Fruit fly (Drosophila melanogaster) whole organism, embryonic: Measurements from ENCODE around the gene pkaap.

Experiments
- Ada2b ChIP-seq: fragments of 200-800 bp; sonication (Bioruptor generic); IDR thresholded peaks from 2 replicates; pipeline ENCODE4 v1.3.6; 2022; ENCODE audit warnings: missing biosample characterization, missing genetic modification characterization
- CG10209 ChIP-seq: fragments of 200-800 bp; sonication (Bioruptor generic); optimal IDR thresholded peaks from 3 replicates; lab custom pipeline; 2017; ENCODE audit warnings: missing biosample characterization, mild to moderate bottlenecking, missing genetic modification characterization, missing genetic modification reagents
- CG10431 ChIP-seq: fragments of 200-800 bp; sonication (Bioruptor generic); optimal IDR thresholded peaks from 3 replicates; lab custom pipeline; 2018; ENCODE audit warnings: missing biosample characterization, mild to moderate bottlenecking, missing genetic modification characterization
- CG10565 ChIP-seq: fragments of 200-800 bp; sonication (Bioruptor generic); optimal IDR thresholded peaks from 3 replicates; lab custom pipeline; 2016; ENCODE audit warnings: missing biosample characterization, mild to moderate bottlenecking, missing genetic modification characterization
- CG12299 ChIP-seq: fragments of 200-800 bp; sonication (Bioruptor generic); optimal IDR thresholded peaks from 2 replicates; lab custom pipeline; 2018; ENCODE audit warnings: missing biosample characterization, mild to moderate bottlenecking, missing genetic modification characterization
- CG14860 ChIP-seq: fragments of 200-800 bp; sonication (Bioruptor generic); IDR thresholded peaks from 3 replicates; pipeline ENCODE4 v1.3.6; 2022; ENCODE audit warnings: missing biosample characterization, missing genetic modification characterization; ENCODE audit not compliant: partially characterized antibody
- CG15011 ChIP-seq: fragments of 200-800 bp; sonication (Bioruptor generic); optimal IDR thresholded peaks from 3 replicates; lab custom pipeline; 2018; ENCODE audit warnings: missing biosample characterization, mild to moderate bottlenecking, missing genetic modification characterization
- CG18764 ChIP-seq: fragments of 200-800 bp; sonication (Bioruptor generic); optimal IDR thresholded peaks from 3 replicates; lab custom pipeline; 2016; ENCODE audit warnings: missing biosample characterization, missing genetic modification characterization
- CG2202 ChIP-seq: fragments of 200-800 bp; sonication (Bioruptor generic); optimal IDR thresholded peaks from 2 replicates; lab custom pipeline; 2018; ENCODE audit warnings: missing biosample characterization, mild to moderate bottlenecking, missing genetic modification characterization
- CG2712 ChIP-seq: fragments of 200-800 bp; optimal IDR thresholded peaks from 3 replicates; lab custom pipeline; 2019; ENCODE audit warnings: missing biosample characterization, mild to moderate bottlenecking, missing genetic modification characterization, moderate library complexity
- CG30431 ChIP-seq: fragments of 200-800 bp; sonication (Bioruptor generic); optimal IDR thresholded peaks from 2 replicates; lab custom pipeline; 2017; ENCODE audit warnings: missing biosample characterization, missing genetic modification characterization
- CG31224 ChIP-seq: fragments of 200-800 bp; sonication (Bioruptor generic); IDR thresholded peaks from 2 replicates; pipeline ENCODE4 v1.3.6; 2022; ENCODE audit warnings: missing biosample characterization, missing genetic modification characterization
- CG31365 ChIP-seq: fragments of 200-800 bp; sonication (Bioruptor generic); optimal IDR thresholded peaks from 2 replicates; lab custom pipeline; 2018; ENCODE audit warnings: missing biosample characterization, mild to moderate bottlenecking, missing genetic modification characterization
- CG3726 ChIP-seq: fragments of 200-800 bp; sonication (Bioruptor generic); IDR thresholded peaks from 3 replicates; pipeline ENCODE4, ENCODE4 v1.3.6; 2022; ENCODE audit warnings: missing biosample characterization, missing genetic modification characterization
- CG3838 ChIP-seq: fragments of 200-800 bp; sonication (Bioruptor generic); optimal IDR thresholded peaks from 3 replicates; lab custom pipeline; 2016; ENCODE audit warnings: missing biosample characterization, missing genetic modification characterization
- CG4404 ChIP-seq: fragments of 200-800 bp; sonication (Bioruptor generic); IDR thresholded peaks from 2 replicates; pipeline ENCODE4 v1.3.6; 2022; ENCODE audit warnings: missing biosample characterization, missing genetic modification characterization
- CG7839 ChIP-seq: fragments of 200-800 bp; sonication (Bioruptor generic); optimal IDR thresholded peaks from 3 replicates; lab custom pipeline; 2018; ENCODE audit warnings: missing biosample characterization, mild to moderate bottlenecking, missing genetic modification characterization, moderate library complexity
- CG7928 ChIP-seq: fragments of 200-800 bp; sonication (Bioruptor generic); optimal IDR thresholded peaks from 2 replicates; lab custom pipeline; 2017; ENCODE audit warnings: missing biosample characterization, mild to moderate bottlenecking, missing genetic modification characterization
- CG7963 ChIP-seq: fragments of 200-800 bp; sonication (Bioruptor generic); IDR thresholded peaks from 3 replicates; pipeline ENCODE4 v1.3.6; 2022; ENCODE audit warnings: missing biosample characterization, missing genetic modification characterization; ENCODE audit not compliant: partially characterized antibody
- CG8924 ChIP-seq: fragments of 200-800 bp; optimal IDR thresholded peaks from 3 replicates; lab custom pipeline; 2019; ENCODE audit warnings: missing biosample characterization, mild to moderate bottlenecking, missing genetic modification characterization, moderate library complexity
- CG9727 ChIP-seq: fragments of 200-800 bp; sonication (Bioruptor generic); optimal IDR thresholded peaks from 3 replicates; lab custom pipeline; 2017; ENCODE audit warnings: missing biosample characterization, mild to moderate bottlenecking, missing genetic modification characterization
- D ChIP-seq, 2 experiments: fragments of 200-800 bp in 1 of 2; fragments of >200 bp in 1 of 2; sonication (Bioruptor generic) in 1 of 2; optimal IDR thresholded peaks; 2 replicates in 1 of 2; 3 replicates in 1 of 2; lab custom pipeline; 2017; ENCODE audit warnings: mild to moderate bottlenecking in 1 of 2, missing biosample characterization in 1 of 2, missing genetic modification characterization in 1 of 2, missing genetic modification reagents in 1 of 2
- D19B ChIP-seq: fragments of 200-800 bp; sonication (Bioruptor generic); optimal IDR thresholded peaks from 2 replicates; lab custom pipeline; 2017; ENCODE audit warnings: missing biosample characterization, mild to moderate bottlenecking, missing genetic modification characterization
- Dip3 ChIP-seq: fragments of 200-800 bp; sonication (Bioruptor generic); optimal IDR thresholded peaks from 3 replicates; lab custom pipeline; 2016; ENCODE audit warnings: missing biosample characterization, missing genetic modification characterization
- HLH54F ChIP-seq: fragments of 200-800 bp; sonication (Bioruptor generic); optimal IDR thresholded peaks from 3 replicates; lab custom pipeline; 2016; ENCODE audit warnings: missing biosample characterization, missing genetic modification characterization
- HLHmδ ChIP-seq: fragments of 200-800 bp; sonication (Bioruptor generic); optimal IDR thresholded peaks from 2 replicates; lab custom pipeline; 2018; ENCODE audit warnings: missing biosample characterization, mild to moderate bottlenecking, missing genetic modification characterization, moderate library complexity
- Nf-YA ChIP-seq: fragments of 200-800 bp; sonication (Bioruptor generic); IDR thresholded peaks from 2 replicates; pipeline ENCODE4 v1.3.6; 2022; ENCODE audit warnings: missing biosample characterization, missing genetic modification characterization
- Sox102F ChIP-seq: fragments of 200-800 bp; sonication (Bioruptor generic); optimal IDR thresholded peaks from 2 replicates; lab custom pipeline; 2018; ENCODE audit warnings: missing biosample characterization, mild to moderate bottlenecking, missing genetic modification characterization, moderate library complexity
- Usf ChIP-seq: fragments of 200-800 bp; sonication (Bioruptor generic); optimal IDR thresholded peaks from 2 replicates; lab custom pipeline; 2017; ENCODE audit warnings: missing genotype, missing biosample characterization, missing genetic modification characterization
- ac ChIP-seq: fragments of 200-800 bp; sonication (Bioruptor generic); optimal IDR thresholded peaks from 3 replicates; lab custom pipeline; 2017; ENCODE audit warnings: missing biosample characterization, mild to moderate bottlenecking, missing genetic modification characterization
- ato ChIP-seq: fragments of 200-800 bp; sonication (Bioruptor generic); IDR thresholded peaks from 2 replicates; pipeline ENCODE4 v1.3.6; 2022; ENCODE audit warnings: missing biosample characterization, missing genetic modification characterization; ENCODE audit not compliant: partially characterized antibody
- bcd ChIP-seq: fragments of 200-800 bp; sonication (Bioruptor generic); optimal IDR thresholded peaks from 2 replicates; lab custom pipeline; 2017; ENCODE audit warnings: missing biosample characterization, mild to moderate bottlenecking, missing genetic modification characterization
- bigmax ChIP-seq: fragments of 200-800 bp; sonication (Bioruptor generic); optimal IDR thresholded peaks from 2 replicates; lab custom pipeline; 2018; ENCODE audit warnings: missing biosample characterization, mild to moderate bottlenecking, missing genetic modification characterization
- da ChIP-seq: fragments of 200-800 bp; sonication (Bioruptor generic); optimal IDR thresholded peaks from 2 replicates; lab custom pipeline; 2016; ENCODE audit warnings: missing biosample characterization, missing genetic modification characterization
- danr ChIP-seq: fragments of 200-800 bp; sonication (Bioruptor generic); IDR thresholded peaks from 2 replicates; pipeline ENCODE4 v1.3.6; 2022; ENCODE audit warnings: missing biosample characterization, missing genetic modification characterization
- dimm ChIP-seq: fragments of 200-800 bp; sonication (Bioruptor generic); IDR thresholded peaks from 2 replicates; pipeline ENCODE4 v1.3.6; 2022; ENCODE audit warnings: missing biosample characterization, missing genetic modification characterization
- hbn ChIP-seq: fragments of 200-800 bp; sonication (Bioruptor generic); IDR thresholded peaks from 2 replicates; pipeline ENCODE4 v1.3.6; 2022; ENCODE audit warnings: missing biosample characterization, missing genetic modification characterization; ENCODE audit not compliant: partially characterized antibody
- kay ChIP-seq: fragments of 200-800 bp; sonication (Bioruptor generic); optimal IDR thresholded peaks from 2 replicates; lab custom pipeline; 2016; ENCODE audit warnings: missing biosample characterization, missing genetic modification characterization
- org-1 ChIP-seq: fragments of 200-800 bp; sonication (Bioruptor generic); optimal IDR thresholded peaks from 2 replicates; lab custom pipeline; 2017; ENCODE audit warnings: missing biosample characterization, missing genetic modification characterization
- pb ChIP-seq: fragments of 200-800 bp; sonication (Bioruptor generic); optimal IDR thresholded peaks from 3 replicates; lab custom pipeline; 2016; ENCODE audit warnings: missing biosample characterization, missing genetic modification characterization
- psq ChIP-seq: fragments of 200-800 bp; sonication (Bioruptor generic); optimal IDR thresholded peaks from 2 replicates; lab custom pipeline; 2017; ENCODE audit warnings: missing biosample characterization, missing genetic modification characterization
- pzg ChIP-seq: fragments of 200-800 bp; sonication (Bioruptor generic); optimal IDR thresholded peaks from 3 replicates; lab custom pipeline; 2018; ENCODE audit warnings: missing biosample characterization, mild to moderate bottlenecking, missing genetic modification characterization, moderate library complexity
- sc ChIP-seq, 3 experiments: fragments of >200 bp in 2 of 3; fragments of 200-800 bp in 1 of 3; sonication (Bioruptor generic) in 1 of 3; optimal IDR thresholded peaks; 2 replicates in 2 of 3; 3 replicates in 1 of 3; lab custom pipeline; 2017; ENCODE audit warnings: mild to moderate bottlenecking in 1 of 3, missing biosample characterization in 1 of 3, missing genetic modification characterization in 1 of 3, missing genetic modification reagents in 1 of 3
- sens ChIP-seq: fragments of 200-800 bp; sonication (Bioruptor generic); peaks from one replicate; lab custom pipeline; 2016; ENCODE audit warnings: missing biosample characterization, missing genetic modification characterization
- sens-2 ChIP-seq: fragments of 200-800 bp; sonication (Bioruptor generic); IDR thresholded peaks from 2 replicates; pipeline ENCODE4 v1.3.6; 2022; ENCODE audit warnings: missing biosample characterization, missing genetic modification characterization
- sim ChIP-seq: fragments of 200-800 bp; sonication (Bioruptor generic); IDR thresholded peaks from 2 replicates; pipeline ENCODE4 v1.3.6; 2022; ENCODE audit warnings: missing biosample characterization, missing genetic modification characterization
- sug ChIP-seq: fragments of 200-800 bp; optimal IDR thresholded peaks from 2 replicates; lab custom pipeline; 2019; ENCODE audit warnings: missing biosample characterization, mild to moderate bottlenecking, missing genetic modification characterization, moderate library complexity
- trem ChIP-seq: fragments of 200-800 bp; optimal IDR thresholded peaks from 3 replicates; lab custom pipeline; 2019; ENCODE audit warnings: missing biosample characterization, mild to moderate bottlenecking, missing genetic modification characterization, moderate library complexity
- vfl ChIP-seq: fragments of 200-800 bp; sonication (Bioruptor generic); optimal IDR thresholded peaks from 2 replicates; lab custom pipeline; 2016; ENCODE audit warnings: missing biosample characterization, missing genetic modification characterization
- vvl ChIP-seq: fragments of 200-800 bp; sonication (Bioruptor generic); IDR thresholded peaks from 2 replicates; pipeline ENCODE4 v1.3.6; 2022; ENCODE audit warnings: missing biosample characterization, missing genetic modification characterization

Gene pkaap

dm6 chr2L:16329102-16329520 lies 41.0 kb downstream of the pkaap start, which contains the start of gene mRpL4 (continued):
- TF ChIP-seq pb (peak; percentile 52), ac (GFP tag; lab: Kevin White, UChicago) (no peak), danr (GFP tag; lab: Robert Waterston, UW) (no peak), CG7928 (no peak), CG3838 (peak; percentile 32), org-1 (no peak), Ada2b (GFP tag; lab: Robert Waterston, UW) (peak; percentile 41; the same call in 1 of the 2 replicates), sens (GFP tag; lab: Kevin White, UChicago) (peak; percentile 96), bcd (peak; percentile 60), kay (GFP tag; lab: Kevin White, UChicago) (peak; percentile 69), CG31224 (GFP tag; lab: Robert Waterston, UW) (peak; percentile 66), sens-2 (GFP tag; lab: Robert Waterston, UW) (no peak), CG4404 (GFP tag; lab: Robert Waterston, UW) (no peak), CG7963 (GFP tag; lab: Robert Waterston, UW) (peak; percentile 95), CG30431 (GFP tag; lab: Kevin White, UChicago) (no peak), CG31365 (tag; lab: Kevin White, UChicago) (no peak), Sox102F (peak; percentile 62), sc (optimal IDR thresholded peaks at IDR 0.05; lab: Kevin White, UChicago) (no peak), sc (GFP tag; optimal IDR thresholded peaks at IDR 0.05; lab: Kevin White, UChicago) (peak; percentile 13), Usf (no peak), CG12299 (tag; lab: Kevin White, UChicago) (no peak), CG10431 (GFP tag; lab: Kevin White, UChicago) (no peak), CG10565 (GFP tag; lab: Kevin White, UChicago) (no peak), Nf-YA (GFP tag; lab: Robert Waterston, UW) (no peak), da (GFP tag; lab: Kevin White, UChicago) (no peak), CG15011 (GFP tag; lab: Kevin White, UChicago) (no peak), hbn (peak; percentile 99), CG8924 (peak; percentile 57), CG3726 (GFP tag; lab: Robert Waterston, UW) (no peak), D19B (peak; percentile 14), CG14860 (GFP tag; lab: Robert Waterston, UW) (peak; percentile 99), trem (tag; lab: Kevin White, UChicago) (peak; percentile 84), CG2202 (tag; lab: Kevin White, UChicago) (no peak), vfl (GFP tag; lab: Kevin White, UChicago) (peak; percentile 88), sug (tag; lab: Kevin White, UChicago) (no peak), HLHmδ (GFP tag; lab: Kevin White, UChicago) (no peak), CG2712 (peak; percentile 79), HLH54F (peak; percentile 82), vvl (GFP tag; lab: Robert Waterston, UW) (peak; percentile 69), bigmax (no peak), CG18764 (GFP tag; lab: Kevin White, UChicago) (peak; percentile 46), dimm (no peak), CG9727 (GFP tag; lab: Kevin White, UChicago) (peak; percentile 51), sim (GFP tag; lab: Robert Waterston, UW) (no peak), CG7839 (no peak), Dip3 (GFP tag; lab: Kevin White, UChicago) (peak; percentile 89), D (optimal IDR thresholded peaks at IDR 0.05; lab: Kevin White, UChicago) (no peak), D (GFP tag; optimal IDR thresholded peaks at IDR 0.05; lab: Kevin White, UChicago) (no peak), psq (peak; percentile 47), pzg (GFP tag; lab: Kevin White, UChicago) (peak; percentile 82), ato (GFP tag; lab: Robert Waterston, UW) (peak; percentile 99), CG10209 (GFP tag; lab: Kevin White, UChicago) (peak; percentile 42)
